Worm (Caenorhabditis elegans) whole organism, midembryonic: Measurements from ENCODE around the gene dpy-21.
A peak's percentile ranks its signal among the peaks of the same experiment; 100 is the strongest.

ENCODE experiments used
- T22C8.4 ChIP-seq: fragments of 200-800 bp; sonication (Bioruptor generic); IDR thresholded peaks from 2 replicates; pipeline ENCODE4 v1.3.6; 2022; ENCODE audit warnings: missing genetic modification characterization, missing compliant biosample characterization
- cog-1 ChIP-seq: sonication (generic microtip); optimal IDR thresholded peaks from 2 replicates; lab custom pipeline; 2016; ENCODE audit warnings: missing genetic modification characterization, missing compliant biosample characterization
- flt-1 ChIP-seq: fragments of 200-800 bp; sonication (Bioruptor generic); IDR thresholded peaks from 2 replicates; pipeline ENCODE4 v1.3.6; 2022; ENCODE audit warnings: missing genetic modification characterization, missing compliant biosample characterization
- klf-2 ChIP-seq: fragments of 200-800 bp; sonication (Bioruptor generic); conservative IDR thresholded peaks from 2 replicates; pipeline ENCODE4 v1.3.6; 2022; ENCODE audit warnings: missing genetic modification reagents, missing genetic modification characterization, missing compliant biosample characterization
- med-1 ChIP-seq: sonication (generic microtip); optimal IDR thresholded peaks from 2 replicates; lab custom pipeline; 2017; ENCODE audit warnings: missing genetic modification characterization, mild to moderate bottlenecking, missing compliant biosample characterization, antibody characterized with exemption, missing genetic modification reagents; ENCODE audit not compliant: insufficient read depth
- ref-1 ChIP-seq: fragments of 200-800 bp; sonication (Bioruptor generic); conservative IDR thresholded peaks from 2 replicates; pipeline ENCODE4 v1.3.6; 2022; ENCODE audit warnings: missing genetic modification reagents, missing genetic modification characterization, missing compliant biosample characterization
- tab-1 ChIP-seq: fragments of 200-800 bp; sonication (Bioruptor generic); IDR thresholded peaks from 2 replicates; pipeline ENCODE4 v1.3.6; 2022; ENCODE audit warnings: missing genetic modification characterization, missing compliant biosample characterization
- ztf-23 ChIP-seq: fragments of 200-800 bp; sonication (Bioruptor generic); IDR thresholded peaks from 2 replicates; pipeline ENCODE4 v1.3.6; 2022; ENCODE audit warnings: missing genetic modification reagents, missing genetic modification characterization, missing compliant biosample characterization
- ztf-29 ChIP-seq: fragments of 200-800 bp; sonication (Bioruptor generic); IDR thresholded peaks from 2 replicates; pipeline ENCODE4 v1.3.6; 2022; ENCODE audit warnings: missing genetic modification reagents, missing genetic modification characterization, missing compliant biosample characterization

dpy-21 gene

ce11 chrV:17951172-17951999 lies 2.4 kb upstream of the dpy-21 start, which contains the start of gene Y59A8B.24:
Gene Y59A8B.24 (plus strand): TSS chrV:17951949.
- TF ChIP-seq tab-1 (GFP tag; lab: Robert Waterston, UW) (no peak), ztf-29 (peak; percentile 89), med-1 (GFP tag; lab: Kevin White, UChicago) (no peak), flt-1 (GFP tag; lab: Robert Waterston, UW) (peak; percentile 72; the same call in 1 of the 2 replicates), ztf-23 (GFP tag; lab: Robert Waterston, UW) (peak; percentile 69; the same call in 1 of the 2 replicates), klf-2 (no peak), ref-1 (GFP tag; lab: Robert Waterston, UW) (no peak), cog-1 (tag; lab: Kevin White, UChicago) (peak; percentile 95), T22C8.4 (GFP tag; lab: Robert Waterston, UW) (no peak)

- TF ChIP-seq T22C8.4 (GFP tag; lab: Robert Waterston, UW) (no peak), ztf-23 (GFP tag; lab: Robert Waterston, UW) (no peak), ref-1 (GFP tag; lab: Robert Waterston, UW) (no peak), tab-1 (GFP tag; lab: Robert Waterston, UW) (no peak), ztf-29 (no peak), klf-2 (no peak), cog-1 (tag; lab: Kevin White, UChicago) (no peak), med-1 (GFP tag; lab: Kevin White, UChicago) (no peak), flt-1 (GFP tag; lab: Robert Waterston, UW) (no peak)
These were observed 829 bp downstream of the dpy-21 start for ce11 chrV:17948036-17948691.

- TF ChIP-seq flt-1 (GFP tag; lab: Robert Waterston, UW) (no peak), med-1 (GFP tag; lab: Kevin White, UChicago) (no peak), ref-1 (GFP tag; lab: Robert Waterston, UW) (no peak), klf-2 (no peak), T22C8.4 (GFP tag; lab: Robert Waterston, UW) (no peak), ztf-23 (GFP tag; lab: Robert Waterston, UW) (no peak), cog-1 (tag; lab: Kevin White, UChicago) (no peak), ztf-29 (no peak)
These were observed 1.7 kb downstream of the dpy-21 start for ce11 chrV:17947266-17947665.

- TF ChIP-seq ref-1 (GFP tag; lab: Robert Waterston, UW), result no peak
These were observed 3.5 kb downstream of the dpy-21 start for ce11 chrV:17945460-17945859.

DNA sequence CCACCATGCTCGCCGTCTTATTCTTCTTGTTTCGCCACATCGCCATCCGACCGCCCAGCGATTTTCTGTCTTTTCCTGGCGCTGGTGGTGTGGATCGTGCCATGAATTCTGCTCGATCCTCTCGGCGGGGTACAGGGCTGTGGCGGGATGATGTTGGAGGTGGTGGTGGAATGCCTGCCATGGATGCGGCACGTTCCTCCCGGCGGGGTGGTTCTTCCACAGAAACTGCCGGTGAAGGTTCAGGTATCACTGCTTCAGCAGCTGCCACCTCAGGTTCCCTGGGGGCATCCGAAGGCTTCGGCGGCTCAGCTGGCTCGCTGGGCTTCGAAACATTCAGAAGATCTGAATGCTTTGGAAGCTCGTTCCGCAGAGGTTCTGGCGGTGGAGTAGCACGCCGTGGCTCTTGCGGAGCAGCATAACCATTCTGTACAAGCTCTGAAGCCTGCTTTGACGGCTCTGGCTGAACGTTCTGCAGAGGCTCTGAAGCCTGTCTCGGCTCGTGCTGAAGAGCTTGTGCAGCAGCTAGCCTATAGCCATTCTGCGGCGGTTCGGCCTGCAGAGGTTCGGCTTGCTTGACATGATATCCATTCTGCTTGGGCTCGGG lies 4.0 kb downstream of the dpy-21 start:
- TF ChIP-seq flt-1 (GFP tag; lab: Robert Waterston, UW) (0 out of 2 replicates have a peak, but pooled peaks have one; percentile 30), klf-2 (no peak), tab-1 (GFP tag; lab: Robert Waterston, UW) (no peak)

DNA sequence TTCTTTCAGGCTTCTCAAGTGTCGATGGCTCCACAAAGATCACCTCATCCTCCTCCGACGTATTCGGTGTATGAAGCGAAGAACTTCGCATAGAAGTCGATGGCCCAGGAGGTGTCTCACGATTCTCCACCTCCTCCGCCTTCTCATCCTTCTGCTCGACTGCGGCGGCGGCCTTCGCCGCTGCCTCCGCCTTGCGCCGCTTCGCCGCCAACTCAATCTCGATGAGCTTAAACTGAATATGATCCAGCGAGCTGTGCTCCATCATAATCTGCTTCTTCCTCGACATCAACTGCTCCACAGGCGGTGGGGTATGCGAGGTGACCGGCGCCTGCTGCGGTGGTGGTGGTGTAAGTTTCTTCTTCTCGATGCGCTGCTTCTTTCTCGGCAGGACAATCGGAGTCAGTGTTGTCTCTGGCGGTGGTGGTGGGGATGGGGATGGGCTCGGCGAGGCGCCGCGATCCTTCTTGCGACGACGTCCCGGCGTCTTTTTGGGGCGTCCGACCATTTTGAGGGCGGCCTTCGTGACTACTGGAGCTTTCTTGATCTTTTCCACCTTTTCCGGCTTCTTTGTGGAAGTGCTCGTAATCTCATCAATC lies 5.0 kb downstream of the dpy-21 start:
- TF ChIP-seq flt-1 (GFP tag; lab: Robert Waterston, UW) (0 out of 2 replicates have a peak, but pooled peaks have one; percentile 27), ztf-23 (GFP tag; lab: Robert Waterston, UW) (0 out of 2 replicates have a peak, but pooled peaks have one; percentile 48), ztf-29 (no peak)

DNA sequence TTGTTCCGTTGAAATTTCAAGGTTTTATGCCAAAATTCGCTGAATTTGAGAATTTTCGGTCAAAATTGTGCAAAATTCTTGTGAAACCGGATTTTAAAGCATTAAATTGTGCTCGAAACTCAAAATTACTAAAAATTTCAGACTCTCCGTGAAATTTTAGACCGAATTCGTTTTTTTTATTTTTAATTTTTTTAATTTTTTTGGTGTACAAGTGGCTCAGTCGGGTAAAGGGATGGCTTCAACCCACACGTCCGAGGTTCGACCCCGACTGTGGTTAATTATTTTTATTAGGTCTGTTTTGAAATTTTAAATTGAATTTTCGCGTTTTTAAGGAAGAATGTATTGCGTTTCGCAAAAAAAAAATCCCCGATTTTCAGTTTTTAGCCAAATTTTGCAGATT lies 10.0 kb downstream of the dpy-21 start:
- no peak for TF ChIP-seq klf-2
- TF ChIP-seq med-1 (GFP tag; lab: Kevin White, UChicago), result no peak
- TF ChIP-seq ztf-23 (GFP tag; lab: Robert Waterston, UW), result no peak
- TF ChIP-seq ref-1 (GFP tag; lab: Robert Waterston, UW), result no peak
- no peak for TF ChIP-seq tab-1 (GFP tag; lab: Robert Waterston, UW)
- TF ChIP-seq cog-1 (tag; lab: Kevin White, UChicago), result no peak
- TF ChIP-seq T22C8.4 (GFP tag; lab: Robert Waterston, UW), result no peak
- no peak for TF ChIP-seq flt-1 (GFP tag; lab: Robert Waterston, UW)
- no peak for TF ChIP-seq ztf-29

DNA sequence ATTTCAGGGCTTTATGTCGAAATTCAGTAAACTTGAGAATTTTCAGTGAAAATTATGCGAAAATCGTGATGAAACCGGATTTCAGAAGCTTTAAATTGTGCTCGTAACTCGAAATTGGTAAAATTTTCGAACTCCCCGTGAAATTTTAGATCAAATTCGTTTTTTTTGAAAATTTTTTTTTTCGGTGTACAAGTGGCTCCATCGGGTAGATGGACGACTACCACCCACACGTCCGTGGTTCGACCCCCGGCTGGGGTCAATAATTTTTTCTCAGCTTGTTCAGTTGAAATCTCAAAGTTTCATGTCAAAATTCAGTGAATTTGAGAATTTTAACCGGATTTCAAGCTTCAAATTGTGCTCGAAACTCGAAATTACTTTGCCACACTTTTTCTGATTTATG lies 13.1 kb downstream of the dpy-21 start:
- no peak for TF ChIP-seq ref-1 (GFP tag; lab: Robert Waterston, UW)
- no peak for TF ChIP-seq klf-2
- TF ChIP-seq ztf-29, result no peak
- TF ChIP-seq ztf-23 (GFP tag; lab: Robert Waterston, UW), result no peak
- TF ChIP-seq T22C8.4 (GFP tag; lab: Robert Waterston, UW), result no peak
- TF ChIP-seq flt-1 (GFP tag; lab: Robert Waterston, UW), result no peak
- no peak for TF ChIP-seq cog-1 (tag; lab: Kevin White, UChicago)
- no peak for TF ChIP-seq tab-1 (GFP tag; lab: Robert Waterston, UW)
- TF ChIP-seq med-1 (GFP tag; lab: Kevin White, UChicago), result no peak

ce11 chrV:17931795-17932194 lies 17.2 kb downstream of the dpy-21 start:
- TF ChIP-seq ref-1 (GFP tag; lab: Robert Waterston, UW) (no peak), tab-1 (GFP tag; lab: Robert Waterston, UW) (no peak), klf-2 (no peak), cog-1 (tag; lab: Kevin White, UChicago) (no peak), T22C8.4 (GFP tag; lab: Robert Waterston, UW) (no peak), flt-1 (GFP tag; lab: Robert Waterston, UW) (no peak), med-1 (GFP tag; lab: Kevin White, UChicago) (no peak), ztf-23 (GFP tag; lab: Robert Waterston, UW) (no peak), ztf-29 (no peak)
